Worm (Caenorhabditis elegans) whole organism, L4 larva: Measurements from ENCODE around the gene C28D4.5.

Experiments used
- F10B5.3 ChIP-seq: sonication (generic microtip); optimal IDR thresholded peaks from 2 replicates; lab custom pipeline; 2016; ENCODE audit warnings: mild to moderate bottlenecking, missing genetic modification characterization, missing compliant biosample characterization
- F26F4.8 ChIP-seq: fragments of 200-800 bp; sonication (Bioruptor generic); conservative IDR thresholded peaks from 2 replicates; pipeline ENCODE4 v1.3.6; 2022; ENCODE audit warnings: missing genetic modification characterization, missing compliant biosample characterization
- T20F7.1 ChIP-seq: fragments of 200-800 bp; sonication (Bioruptor generic); optimal IDR thresholded peaks from 2 replicates; lab custom pipeline; 2018; ENCODE audit warnings: mild to moderate bottlenecking, missing genetic modification characterization, missing compliant biosample characterization
- Y5F2A.4 ChIP-seq: fragments of 200-800 bp; sonication (Bioruptor generic); optimal IDR thresholded peaks from 2 replicates; lab custom pipeline; 2018; ENCODE audit warnings: mild to moderate bottlenecking, missing genetic modification characterization, missing compliant biosample characterization
- aha-1 ChIP-seq: fragments of 150-350 bp; peaks from one replicate; lab custom pipeline; 2014; ENCODE audit warnings: missing biosample characterization, missing genetic modification characterization
- aly-2 ChIP-seq: sonication (generic microtip); optimal IDR thresholded peaks from 2 replicates; lab custom pipeline; 2018; ENCODE audit warnings: missing biosample characterization, missing genetic modification characterization
- arid-1 ChIP-seq: fragments of 200-800 bp; sonication (Bioruptor generic); conservative IDR thresholded peaks from 2 replicates; pipeline ENCODE4 v1.3.6; 2022; ENCODE audit warnings: missing genetic modification reagents, missing genetic modification characterization, missing compliant biosample characterization
- ceh-20 ChIP-seq: fragments of 200-800 bp; sonication (Bioruptor generic); IDR thresholded peaks from 2 replicates; pipeline ENCODE4 v1.3.6; 2022; ENCODE audit warnings: missing genetic modification reagents, missing genetic modification characterization, missing compliant biosample characterization
- ceh-32 ChIP-seq: sonication (generic microtip); optimal IDR thresholded peaks from 2 replicates; lab custom pipeline; 2016; ENCODE audit warnings: mild to moderate bottlenecking, missing genetic modification characterization, missing compliant biosample characterization; ENCODE audit not compliant: poor library complexity
- ceh-62 ChIP-seq: sonication (generic microtip); optimal IDR thresholded peaks from 2 replicates; lab custom pipeline; 2017; ENCODE audit warnings: missing biosample characterization, missing genetic modification characterization
- cey-2 ChIP-seq: sonication (generic microtip); optimal IDR thresholded peaks from 3 replicates; lab custom pipeline; 2017; ENCODE audit warnings: missing genetic modification characterization, mild to moderate bottlenecking, missing compliant biosample characterization, antibody characterized with exemption, borderline replicate concordance; ENCODE audit not compliant: insufficient read depth
- ctbp-1 ChIP-seq: fragments of 200-800 bp; sonication (Bioruptor generic); IDR thresholded peaks from 2 replicates; pipeline ENCODE4 v1.3.6; 2022; ENCODE audit warnings: missing genetic modification reagents, missing genetic modification characterization, missing compliant biosample characterization
- daf-16 ChIP-seq, 3 experiments: sonication (generic microtip); optimal IDR thresholded peaks; 2 replicates each; lab custom pipeline; 2016 to 2017; ENCODE audit warnings: missing genetic modification characterization in 3 of 3, missing genetic modification reagents in 3 of 3, mild to moderate bottlenecking in 2 of 3, missing compliant biosample characterization in 2 of 3, missing biosample characterization in 1 of 3, moderate library complexity in 1 of 3
- daf-19 ChIP-seq: fragments of 200-800 bp; sonication (Bioruptor generic); conservative IDR thresholded peaks from 2 replicates; pipeline ENCODE4 v1.3.6; 2022; ENCODE audit warnings: missing genetic modification characterization, missing compliant biosample characterization
- dmd-6 ChIP-seq: fragments of 200-800 bp; sonication (Bioruptor generic); IDR thresholded peaks from 2 replicates; pipeline ENCODE4 v1.3.6; 2022; ENCODE audit warnings: missing genetic modification reagents, missing genetic modification characterization, missing compliant biosample characterization
- dpl-1 ChIP-seq: fragments of 150-350 bp; optimal IDR thresholded peaks from 2 replicates; lab custom pipeline; 2014; ENCODE audit warnings: missing biosample characterization, missing genetic modification reagents, missing genetic modification characterization
- duxl-1 ChIP-seq: sonication (generic microtip); optimal IDR thresholded peaks from 2 replicates; lab custom pipeline; 2016; ENCODE audit warnings: mild to moderate bottlenecking, missing genetic modification characterization, moderate library complexity, missing compliant biosample characterization; ENCODE audit not compliant: poor library complexity
- egl-27 ChIP-seq: sonication (generic microtip); optimal IDR thresholded peaks from 3 replicates; lab custom pipeline; 2017; ENCODE audit warnings: missing biosample characterization, missing genetic modification reagents, missing genetic modification characterization
- fkh-10 ChIP-seq: fragments of 150-350 bp; optimal IDR thresholded peaks from 2 replicates; lab custom pipeline; 2014; ENCODE audit warnings: missing biosample characterization, missing genetic modification reagents, missing genetic modification characterization
- hif-1 ChIP-seq, 2 experiments: sonication (generic microtip); optimal IDR thresholded peaks; 2 replicates each; lab custom pipeline; 2016 to 2017; ENCODE audit warnings: missing compliant biosample characterization in 2 of 2, missing genetic modification characterization in 2 of 2, missing genetic modification reagents in 2 of 2, missing genotype in 2 of 2, mild to moderate bottlenecking in 1 of 2
- hlh-11 ChIP-seq: fragments of 200-800 bp; sonication (Bioruptor generic); optimal IDR thresholded peaks from 2 replicates; lab custom pipeline; 2018; ENCODE audit warnings: mild to moderate bottlenecking, missing genetic modification characterization, missing compliant biosample characterization
- hlh-30 ChIP-seq: sonication (generic microtip); optimal IDR thresholded peaks from 2 replicates; lab custom pipeline; 2017; ENCODE audit warnings: antibody characterized with exemption, mild to moderate bottlenecking, missing genetic modification characterization, missing compliant biosample characterization; ENCODE audit not compliant: insufficient read depth
- hmg-1.1 ChIP-seq: fragments of 200-800 bp; sonication (Bioruptor generic); IDR thresholded peaks from 2 replicates; pipeline ENCODE4 v1.3.6; 2022; ENCODE audit warnings: missing genetic modification reagents, missing genetic modification characterization, missing compliant biosample characterization
- jun-1 ChIP-seq: fragments of 150-350 bp; optimal IDR thresholded peaks from 2 replicates; lab custom pipeline; 2014; ENCODE audit warnings: missing biosample characterization, missing genetic modification reagents, missing genetic modification characterization
- lim-7 ChIP-seq: fragments of 200-800 bp; sonication (Bioruptor generic); IDR thresholded peaks from 2 replicates; pipeline ENCODE4 v1.3.6; 2022; ENCODE audit warnings: missing genetic modification characterization, missing compliant biosample characterization
- lin-13 ChIP-seq: fragments of 150-350 bp; optimal IDR thresholded peaks from 2 replicates; lab custom pipeline; 2014; ENCODE audit warnings: missing biosample characterization, missing genetic modification reagents, missing genetic modification characterization
- lsy-2 ChIP-seq, 2 experiments: fragments of 150-350 bp in 1 of 2; sonication (generic microtip) in 1 of 2; optimal IDR thresholded peaks; 2 replicates each; lab custom pipeline; 2014 to 2017; ENCODE audit warnings: missing biosample characterization in 2 of 2, missing genetic modification characterization in 2 of 2
- madf-5 ChIP-seq, 2 experiments: fragments of 200-800 bp; sonication (Bioruptor generic); IDR thresholded peaks; 2 replicates each; pipeline ENCODE4 v1.3.6; 2022; ENCODE audit warnings: missing compliant biosample characterization in 2 of 2, missing genetic modification characterization in 2 of 2
- madf-9 ChIP-seq: fragments of 200-800 bp; sonication (Bioruptor generic); conservative IDR thresholded peaks from 2 replicates; pipeline ENCODE4 v1.3.6; 2022; ENCODE audit warnings: missing genetic modification reagents, missing genetic modification characterization, missing compliant biosample characterization
- mep-1 ChIP-seq: fragments of 150-350 bp; sonication (generic microtip); optimal IDR thresholded peaks from 3 replicates; lab custom pipeline; 2014; ENCODE audit warnings: missing biosample characterization, missing genetic modification characterization
- nhr-11 ChIP-seq: fragments of 150-350 bp; optimal IDR thresholded peaks from 2 replicates; lab custom pipeline; 2014; ENCODE audit warnings: missing biosample characterization, missing genetic modification characterization
- nhr-28 ChIP-seq: fragments of 150-350 bp; optimal IDR thresholded peaks from 2 replicates; lab custom pipeline; 2014; ENCODE audit warnings: missing biosample characterization, missing genetic modification characterization
- nhr-42 ChIP-seq: fragments of 200-800 bp; sonication (Bioruptor generic); IDR thresholded peaks from 2 replicates; pipeline ENCODE4 v1.3.6; 2022; ENCODE audit warnings: missing genetic modification characterization, missing compliant biosample characterization
- nhr-77 ChIP-seq: fragments of 150-350 bp; optimal IDR thresholded peaks from 2 replicates; lab custom pipeline; 2014; ENCODE audit warnings: missing biosample characterization, missing genetic modification characterization
- pha-4 ChIP-seq, 2 experiments: fragments of 150-350 bp in 1 of 2; fragments of 200-800 bp in 1 of 2; sonication (Bioruptor generic) in 1 of 2; IDR thresholded peaks in 1 of 2; optimal IDR thresholded peaks in 1 of 2; 2 replicates each; pipeline versions ENCODE4 v1.3.6 to Lab custom; 2014 to 2022; ENCODE audit warnings: missing genetic modification characterization in 2 of 2, missing genetic modification reagents in 2 of 2, missing biosample characterization in 1 of 2, missing compliant biosample characterization in 1 of 2
- php-3 ChIP-seq: fragments of 200-800 bp; sonication (Bioruptor generic); IDR thresholded peaks from 2 replicates; pipeline ENCODE4 v1.3.6; 2022; ENCODE audit warnings: missing genetic modification reagents, missing genetic modification characterization, missing compliant biosample characterization
- pqm-1 ChIP-seq: sonication (generic microtip); optimal IDR thresholded peaks from 2 replicates; lab custom pipeline; 2017; ENCODE audit warnings: missing biosample characterization, missing genetic modification characterization
- rbr-2 ChIP-seq: sonication (generic microtip); optimal IDR thresholded peaks from 2 replicates; lab custom pipeline; 2016; ENCODE audit warnings: missing genotype, missing genetic modification characterization, missing compliant biosample characterization
- sdz-12 ChIP-seq: fragments of 200-800 bp; sonication (Bioruptor generic); optimal IDR thresholded peaks from 2 replicates; lab custom pipeline; 2018; ENCODE audit warnings: mild to moderate bottlenecking, missing genetic modification characterization, missing compliant biosample characterization
- skn-1 ChIP-seq: fragments of 150-350 bp; optimal IDR thresholded peaks from 2 replicates; lab custom pipeline; 2014; ENCODE audit warnings: missing biosample characterization, missing genetic modification characterization
- tra-1 ChIP-seq: fragments of 200-800 bp; sonication (Bioruptor generic); IDR thresholded peaks from 2 replicates; pipeline ENCODE4 v1.3.6; 2022; ENCODE audit warnings: missing genetic modification reagents, missing genetic modification characterization, missing compliant biosample characterization
- unc-62 ChIP-seq, 3 experiments: fragments of 150-350 bp in 1 of 3; sonication (generic microtip); optimal IDR thresholded peaks in 2 of 3; peaks in 1 of 3; 1 replicate in 1 of 3; 2 replicates in 2 of 3; lab custom pipeline; 2014 to 2017; ENCODE audit warnings: missing biosample characterization in 3 of 3, missing genetic modification characterization in 3 of 3, missing genetic modification reagents in 3 of 3, missing genotype in 1 of 3
- zfp-3 ChIP-seq: fragments of 200-800 bp; sonication (Bioruptor generic); conservative IDR thresholded peaks from 2 replicates; pipeline ENCODE4 v1.3.6; 2022; ENCODE audit warnings: missing genetic modification reagents, missing genetic modification characterization, missing compliant biosample characterization
- ztf-7 ChIP-seq: fragments of 150-350 bp; optimal IDR thresholded peaks from 2 replicates; lab custom pipeline; 2014; ENCODE audit warnings: missing biosample characterization, missing genetic modification characterization

The C28D4.5 gene

DNA sequence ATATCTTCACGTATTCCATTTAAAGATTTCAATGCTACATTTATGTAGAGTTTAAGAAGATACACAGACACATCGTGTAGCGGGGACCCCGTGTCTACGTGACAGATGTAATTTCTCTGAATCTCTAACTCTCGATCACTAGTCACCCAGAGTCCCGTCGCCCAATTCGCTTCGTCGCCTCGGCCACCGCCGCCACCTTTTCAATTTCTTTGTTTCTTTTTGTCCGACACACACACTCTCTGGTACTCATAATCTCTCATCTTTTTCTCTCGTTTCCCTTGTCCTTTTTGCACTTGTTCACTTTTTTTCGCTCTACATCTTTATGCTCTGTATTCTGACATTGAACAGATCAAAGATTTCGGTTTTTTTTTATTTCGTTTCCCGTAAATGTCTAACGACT, 28.3 kb downstream of the C28D4.5 start (continued):
- TF ChIP-seq nhr-28 (tag; lab: Kevin White, UChicago) (peak; percentile 94), lsy-2 (tag; optimal IDR thresholded peaks at IDR 0.05; lab: Kevin White, UChicago) (peak; percentile 70 to 79), zfp-3 (0 out of 2 replicates have a peak, but pooled peaks have one; percentile 36), hif-1 (tag; optimal IDR thresholded peaks at IDR 0.05; lab: Kevin White, UChicago) (peak; percentile 84 to 99), fkh-10 (GFP tag; lab: Kevin White, UChicago) (no peak), ceh-32 (tag; lab: Kevin White, UChicago) (no peak), nhr-11 (peak; percentile 57), aly-2 (tag; lab: Kevin White, UChicago) (no peak), ceh-20 (GFP tag; lab: Robert Waterston, UW) (peak; percentile 76), madf-5 (GFP tag; IDR thresholded peaks at IDR 0.05; lab: Robert Waterston, UW) (no peak), hlh-11 (tag; lab: Kevin White, UChicago) (peak; percentile 90), duxl-1 (peak; percentile 14), madf-9 (GFP tag; lab: Robert Waterston, UW) (peak; percentile 37), rbr-2 (tag; lab: Kevin White, UChicago) (peak; percentile 65), lin-13 (GFP tag; lab: Kevin White, UChicago) (peak; percentile 45), sdz-12 (GFP tag; lab: Kevin White, UChicago) (no peak), pqm-1 (tag; lab: Kevin White, UChicago) (peak; percentile 27), dpl-1 (GFP tag; lab: Kevin White, UChicago) (peak; percentile 38), cey-2 (tag; lab: Kevin White, UChicago) (peak; percentile 64), mep-1 (peak; percentile 83), F26F4.8 (no peak), ctbp-1 (GFP tag; lab: Robert Waterston, UW) (peak; percentile 61), jun-1 (tag; lab: Kevin White, UChicago) (peak; percentile 18)

DNA sequence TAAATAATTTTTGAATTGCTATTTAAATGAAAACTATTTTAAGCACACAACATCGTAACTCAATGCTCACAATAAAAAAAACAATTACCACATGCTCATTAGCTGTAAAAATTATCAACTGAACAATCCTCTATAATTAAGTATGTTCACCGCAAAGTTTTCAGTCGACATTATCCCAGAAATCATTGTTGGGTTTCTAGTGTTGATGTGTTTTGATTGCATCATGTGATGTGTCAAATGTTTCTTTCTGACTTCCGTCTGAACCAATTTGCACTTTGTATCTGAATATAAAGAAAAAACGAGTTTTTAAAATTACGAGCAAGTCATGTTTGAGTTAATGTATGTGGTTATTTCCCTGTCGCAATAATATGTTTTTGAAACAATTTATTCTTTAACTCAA, 28.8 kb downstream of the C28D4.5 start:
- TF ChIP-seq unc-62 (GFP tag; optimal IDR thresholded peaks at IDR 0.05 in 1 of 2; lab: Kevin White, UChicago) (peak in 1 of 2 experiments; percentile 16), unc-62 (tag; optimal IDR thresholded peaks at IDR 0.05; lab: Kevin White, UChicago) (no peak), nhr-42 (GFP tag; lab: Robert Waterston, UW) (no peak), hlh-11 (tag; lab: Kevin White, UChicago) (no peak), aha-1 (tag; lab: Kevin White, UChicago) (peak; percentile 86), ztf-7 (tag; lab: Kevin White, UChicago) (peak; percentile 95)

DNA sequence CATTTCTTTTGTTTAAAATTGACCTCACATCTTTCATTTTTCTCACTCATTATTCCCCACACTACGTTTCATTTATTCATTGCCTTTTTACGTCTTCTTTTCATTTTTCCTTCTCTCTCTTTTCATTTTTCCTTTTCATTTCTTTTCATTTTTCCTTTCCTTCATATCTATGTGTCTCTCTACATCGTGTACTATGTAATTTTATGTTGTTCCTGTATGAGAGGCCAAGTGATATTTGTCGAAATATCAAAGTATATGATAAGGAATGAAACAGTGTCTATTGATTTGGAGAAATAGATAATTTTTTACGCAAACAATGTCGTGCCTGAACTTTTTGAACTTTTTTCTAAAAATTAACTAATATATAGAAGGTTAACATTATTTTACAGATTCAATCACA, 30.2 kb downstream of the C28D4.5 start:
- TF ChIP-seq daf-19 (no peak), aly-2 (tag; lab: Kevin White, UChicago) (no peak), egl-27 (tag; lab: Kevin White, UChicago) (no peak), hmg-1.1 (GFP tag; lab: Robert Waterston, UW) (no peak), sdz-12 (GFP tag; lab: Kevin White, UChicago) (no peak), dmd-6 (GFP tag; lab: Robert Waterston, UW) (peak; percentile 80), php-3 (no peak), arid-1 (no peak), lsy-2 (tag; optimal IDR thresholded peaks at IDR 0.05; lab: Kevin White, UChicago) (peak in 1 of 2 experiments; percentile 53), ceh-32 (tag; lab: Kevin White, UChicago) (no peak), Y5F2A.4 (GFP tag; lab: Kevin White, UChicago) (no peak), nhr-28 (tag; lab: Kevin White, UChicago) (peak; percentile 90), pha-4 (GFP tag; IDR thresholded peaks at IDR 0.05; lab: Robert Waterston, UW) (no peak), pha-4 (tag; optimal IDR thresholded peaks at IDR 0.05; lab: Kevin White, UChicago) (no peak), madf-9 (GFP tag; lab: Robert Waterston, UW) (no peak), ceh-62 (no peak), hlh-30 (tag; lab: Kevin White, UChicago) (peak; percentile 27), F10B5.3 (tag; lab: Kevin White, UChicago) (no peak), madf-5 (GFP tag; IDR thresholded peaks at IDR 0.05; lab: Robert Waterston, UW) (no peak), daf-16 (GFP tag; optimal IDR thresholded peaks at IDR 0.05; lab: Kevin White, UChicago) (no peak), daf-16 (tag; optimal IDR thresholded peaks at IDR 0.05; lab: Kevin White, UChicago) (peak; percentile 52), nhr-11 (no peak), pqm-1 (tag; lab: Kevin White, UChicago) (peak; percentile 81), skn-1 (tag; lab: Kevin White, UChicago) (no peak), T20F7.1 (GFP tag; lab: Kevin White, UChicago) (peak; percentile 37), lim-7 (no peak), nhr-77 (tag; lab: Kevin White, UChicago) (peak; percentile 74), ztf-7 (tag; lab: Kevin White, UChicago) (peak; percentile 72), tra-1 (no peak)
